Fruit fly (Drosophila melanogaster) whole organism, embryonic: ENCODE results near the gene cwo.

Experiments
- Bgb ChIP-seq: fragments of 200-800 bp; sonication (Bioruptor generic); IDR thresholded peaks from 2 replicates; pipeline ENCODE4 v1.3.6; 2022; ENCODE audit warnings: missing biosample characterization, missing genetic modification characterization; ENCODE audit not compliant: partially characterized antibody
- CG10267 ChIP-seq: fragments of 200-800 bp; sonication (Bioruptor generic); optimal IDR thresholded peaks from 2 replicates; lab custom pipeline; 2018; ENCODE audit warnings: missing biosample characterization, mild to moderate bottlenecking, missing genetic modification characterization, moderate library complexity
- CG10959 ChIP-seq: fragments of 200-800 bp; sonication (Bioruptor generic); IDR thresholded peaks from 2 replicates; pipeline ENCODE4 v1.3.6; 2022; ENCODE audit warnings: missing biosample characterization, missing genetic modification characterization
- CG12299 ChIP-seq: fragments of 200-800 bp; sonication (Bioruptor generic); optimal IDR thresholded peaks from 2 replicates; lab custom pipeline; 2018; ENCODE audit warnings: missing biosample characterization, mild to moderate bottlenecking, missing genetic modification characterization
- CG12391 ChIP-seq: fragments of 200-800 bp; sonication (Bioruptor generic); optimal IDR thresholded peaks from 3 replicates; lab custom pipeline; 2018; ENCODE audit warnings: missing biosample characterization, mild to moderate bottlenecking, missing genetic modification characterization, moderate library complexity
- CG17186 ChIP-seq: fragments of 200-800 bp; sonication (Bioruptor generic); optimal IDR thresholded peaks from 3 replicates; lab custom pipeline; 2017; ENCODE audit warnings: missing biosample characterization, missing genetic modification reagents, missing genetic modification characterization
- CG17328 ChIP-seq: fragments of 200-800 bp; sonication (Bioruptor generic); IDR thresholded peaks from 2 replicates; pipeline ENCODE4 v1.3.6; 2022; ENCODE audit warnings: missing biosample characterization, missing genetic modification characterization
- CG18262 ChIP-seq: fragments of 200-800 bp; optimal IDR thresholded peaks from 3 replicates; lab custom pipeline; 2019; ENCODE audit warnings: missing biosample characterization, mild to moderate bottlenecking, missing genetic modification characterization, moderate library complexity
- CG2199 ChIP-seq: fragments of 200-800 bp; sonication (Bioruptor generic); IDR thresholded peaks from 3 replicates; pipeline ENCODE4 v1.3.6; 2022; ENCODE audit warnings: missing biosample characterization, missing genetic modification characterization
- CG2678 ChIP-seq: fragments of 200-800 bp; sonication (Bioruptor generic); optimal IDR thresholded peaks from 3 replicates; lab custom pipeline; 2019; ENCODE audit warnings: missing biosample characterization, mild to moderate bottlenecking, missing genetic modification characterization, moderate library complexity
- CG2712 ChIP-seq: fragments of 200-800 bp; optimal IDR thresholded peaks from 3 replicates; lab custom pipeline; 2019; ENCODE audit warnings: missing biosample characterization, mild to moderate bottlenecking, missing genetic modification characterization, moderate library complexity
- CG34422 ChIP-seq: fragments of 200-800 bp; sonication (Bioruptor generic); IDR thresholded peaks from 3 replicates; pipeline ENCODE4 v1.3.6; 2022; ENCODE audit warnings: missing biosample characterization, missing genetic modification characterization
- CG6254 ChIP-seq: fragments of 200-800 bp; sonication (Bioruptor generic); optimal IDR thresholded peaks from 3 replicates; lab custom pipeline; 2017; ENCODE audit warnings: mild to moderate bottlenecking, missing biosample characterization, missing genetic modification reagents, missing genetic modification characterization
- CG6689 ChIP-seq: fragments of 200-800 bp; sonication (Bioruptor generic); IDR thresholded peaks from 2 replicates; pipeline ENCODE4 v1.3.6; 2022; ENCODE audit warnings: missing biosample characterization, missing genetic modification characterization
- CG6813 ChIP-seq: fragments of 200-800 bp; sonication (Bioruptor generic); optimal IDR thresholded peaks from 2 replicates; lab custom pipeline; 2017; ENCODE audit warnings: missing biosample characterization, missing genetic modification characterization, mild to moderate bottlenecking, moderate library complexity, missing genetic modification reagents
- CG8765 ChIP-seq: fragments of 200-800 bp; sonication (Bioruptor generic); IDR thresholded peaks from 2 replicates; pipeline ENCODE4 v1.3.6; 2022; ENCODE audit warnings: missing biosample characterization, missing genetic modification characterization
- CG8924 ChIP-seq: fragments of 200-800 bp; optimal IDR thresholded peaks from 3 replicates; lab custom pipeline; 2019; ENCODE audit warnings: missing biosample characterization, mild to moderate bottlenecking, missing genetic modification characterization, moderate library complexity
- CG9727 ChIP-seq: fragments of 200-800 bp; sonication (Bioruptor generic); optimal IDR thresholded peaks from 3 replicates; lab custom pipeline; 2017; ENCODE audit warnings: missing biosample characterization, mild to moderate bottlenecking, missing genetic modification characterization
- Chrac-16 ChIP-seq: fragments of 200-800 bp; sonication (Bioruptor generic); optimal IDR thresholded peaks from 3 replicates; lab custom pipeline; 2016; ENCODE audit warnings: missing biosample characterization, missing genetic modification characterization
- D19A ChIP-seq: fragments of 200-800 bp; optimal IDR thresholded peaks from 3 replicates; lab custom pipeline; 2019; ENCODE audit warnings: missing biosample characterization, mild to moderate bottlenecking, missing genetic modification characterization, moderate library complexity
- Dad ChIP-seq: fragments of 200-800 bp; sonication (Bioruptor generic); optimal IDR thresholded peaks from 3 replicates; lab custom pipeline; 2016; ENCODE audit warnings: missing biosample characterization, missing genetic modification characterization
- E2f1 ChIP-seq: fragments of 200-800 bp; sonication (Bioruptor generic); IDR thresholded peaks from 2 replicates; pipeline ENCODE4 v1.3.6; 2022; ENCODE audit warnings: missing biosample characterization, missing genetic modification characterization
- HHEX ChIP-seq: fragments of 200-800 bp; sonication (Bioruptor generic); optimal IDR thresholded peaks from 3 replicates; lab custom pipeline; 2017; ENCODE audit warnings: missing biosample characterization, mild to moderate bottlenecking, missing genetic modification characterization, missing genetic modification reagents
- Hand ChIP-seq: fragments of 200-800 bp; sonication (Bioruptor generic); optimal IDR thresholded peaks from 2 replicates; lab custom pipeline; 2017; ENCODE audit warnings: mild to moderate bottlenecking, missing biosample characterization, missing genetic modification reagents, missing genetic modification characterization
- HmgD ChIP-seq: fragments of 200-800 bp; sonication (Bioruptor generic); optimal IDR thresholded peaks from 3 replicates; lab custom pipeline; 2016; ENCODE audit warnings: missing biosample characterization, missing genetic modification characterization
- Jarid2 ChIP-seq: fragments of 200-800 bp; sonication (Bioruptor generic); optimal IDR thresholded peaks from 3 replicates; lab custom pipeline; 2017; ENCODE audit warnings: mild to moderate bottlenecking, missing biosample characterization, missing genetic modification reagents, missing genetic modification characterization
- Ptx1 ChIP-seq: fragments of 200-800 bp; sonication (Bioruptor generic); IDR thresholded peaks from 2 replicates; pipeline ENCODE4 v1.3.6; 2022; ENCODE audit warnings: missing biosample characterization, missing genetic modification characterization
- Ssrp ChIP-seq: fragments of 200-800 bp; sonication (Bioruptor generic); optimal IDR thresholded peaks from 2 replicates; lab custom pipeline; 2018; ENCODE audit warnings: missing biosample characterization, mild to moderate bottlenecking, missing genetic modification characterization, moderate library complexity
- Xrp1 ChIP-seq: fragments of 200-800 bp; sonication (Bioruptor generic); IDR thresholded peaks from 2 replicates; pipeline ENCODE4 v1.3.6; 2022; ENCODE audit warnings: missing biosample characterization, missing genetic modification characterization
- ara ChIP-seq: fragments of 200-800 bp; sonication (Bioruptor generic); IDR thresholded peaks from 2 replicates; pipeline ENCODE4 v1.3.6; 2022; ENCODE audit warnings: missing biosample characterization, missing genetic modification characterization
- bigmax ChIP-seq: fragments of 200-800 bp; sonication (Bioruptor generic); optimal IDR thresholded peaks from 2 replicates; lab custom pipeline; 2018; ENCODE audit warnings: missing biosample characterization, mild to moderate bottlenecking, missing genetic modification characterization
- cato ChIP-seq: fragments of 200-800 bp; sonication (Bioruptor generic); optimal IDR thresholded peaks from 2 replicates; lab custom pipeline; 2016; ENCODE audit warnings: missing biosample characterization, missing genetic modification characterization, borderline replicate concordance
- chif ChIP-seq, 2 experiments: fragments of 200-800 bp; sonication (Bioruptor generic); optimal IDR thresholded peaks; 3 replicates each; lab custom pipeline; 2016; ENCODE audit warnings: missing biosample characterization in 2 of 2, missing genetic modification characterization in 2 of 2
- dysf ChIP-seq: fragments of 200-800 bp; sonication (Bioruptor generic); IDR thresholded peaks from 3 replicates; pipeline ENCODE4 v1.3.6; 2022; ENCODE audit warnings: missing biosample characterization, missing genetic modification characterization
- ems ChIP-seq: fragments of 200-800 bp; sonication (Bioruptor generic); optimal IDR thresholded peaks from 3 replicates; lab custom pipeline; 2016; ENCODE audit warnings: missing biosample characterization, missing genetic modification characterization
- gsb-n ChIP-seq: fragments of 200-800 bp; sonication (Bioruptor generic); optimal IDR thresholded peaks from 3 replicates; lab custom pipeline; 2018; ENCODE audit warnings: missing biosample characterization, mild to moderate bottlenecking, missing genetic modification characterization
- ham ChIP-seq: fragments of 200-800 bp; sonication (Bioruptor generic); IDR thresholded peaks from 2 replicates; pipeline ENCODE4 v1.3.6; 2022; ENCODE audit warnings: missing biosample characterization, missing genetic modification characterization
- lola ChIP-seq, 3 experiments: fragments of >200 bp in 2 of 3; fragments of 200-800 bp in 1 of 3; sonication (Bioruptor generic) in 1 of 3; optimal IDR thresholded peaks; 2 replicates each; lab custom pipeline; 2017 to 2019; ENCODE audit warnings: missing biosample characterization in 3 of 3, missing genetic modification characterization in 3 of 3, mild to moderate bottlenecking in 1 of 3, moderate library complexity in 1 of 3
- nerfin-1 ChIP-seq: fragments of 200-800 bp; sonication (Bioruptor generic); optimal IDR thresholded peaks from 3 replicates; lab custom pipeline; 2019; ENCODE audit warnings: missing biosample characterization, mild to moderate bottlenecking, missing genetic modification characterization, moderate library complexity
- nmo ChIP-seq: fragments of 200-800 bp; sonication (Bioruptor generic); optimal IDR thresholded peaks from 2 replicates; lab custom pipeline; 2018; ENCODE audit warnings: missing biosample characterization, mild to moderate bottlenecking, missing genetic modification characterization, moderate library complexity
- oc ChIP-seq: fragments of 200-800 bp; sonication (Bioruptor generic); optimal IDR thresholded peaks from 2 replicates; lab custom pipeline; 2018; ENCODE audit warnings: missing biosample characterization, mild to moderate bottlenecking, missing genetic modification characterization, moderate library complexity
- otp ChIP-seq: fragments of 200-800 bp; sonication (Bioruptor generic); IDR thresholded peaks from 3 replicates; pipeline ENCODE4, ENCODE4 v1.3.6; 2022; ENCODE audit warnings: missing biosample characterization, missing genetic modification characterization
- p53 ChIP-seq: fragments of 200-800 bp; sonication (Bioruptor generic); optimal IDR thresholded peaks from 2 replicates; lab custom pipeline; 2016; ENCODE audit warnings: missing biosample characterization, missing genetic modification characterization
- prd ChIP-seq, 3 experiments: fragments of >200 bp in 2 of 3; fragments of 200-800 bp in 1 of 3; sonication (Bioruptor generic) in 1 of 3; optimal IDR thresholded peaks in 2 of 3; IDR thresholded peaks in 1 of 3; 2 replicates in 2 of 3; 3 replicates in 1 of 3; pipeline versions ENCODE4 v1.3.6 to Lab custom; 2017 to 2022; ENCODE audit warnings: missing biosample characterization in 1 of 3, missing genetic modification characterization in 1 of 3
- pros ChIP-seq: fragments of 200-800 bp; sonication (Bioruptor generic); optimal IDR thresholded peaks from 3 replicates; lab custom pipeline; 2019; ENCODE audit warnings: missing biosample characterization, mild to moderate bottlenecking, missing genetic modification characterization, moderate library complexity
- ro ChIP-seq: fragments of 200-800 bp; sonication (Bioruptor generic); IDR thresholded peaks from 2 replicates; pipeline ENCODE4 v1.3.6; 2022; ENCODE audit warnings: missing biosample characterization, missing genetic modification characterization
- tin ChIP-seq: fragments of 200-800 bp; sonication (Bioruptor generic); optimal IDR thresholded peaks from 3 replicates; lab custom pipeline; 2016; ENCODE audit warnings: missing biosample characterization, missing genetic modification characterization
- vvl ChIP-seq: fragments of 200-800 bp; sonication (Bioruptor generic); IDR thresholded peaks from 2 replicates; pipeline ENCODE4 v1.3.6; 2022; ENCODE audit warnings: missing biosample characterization, missing genetic modification characterization

Gene cwo

DNA sequence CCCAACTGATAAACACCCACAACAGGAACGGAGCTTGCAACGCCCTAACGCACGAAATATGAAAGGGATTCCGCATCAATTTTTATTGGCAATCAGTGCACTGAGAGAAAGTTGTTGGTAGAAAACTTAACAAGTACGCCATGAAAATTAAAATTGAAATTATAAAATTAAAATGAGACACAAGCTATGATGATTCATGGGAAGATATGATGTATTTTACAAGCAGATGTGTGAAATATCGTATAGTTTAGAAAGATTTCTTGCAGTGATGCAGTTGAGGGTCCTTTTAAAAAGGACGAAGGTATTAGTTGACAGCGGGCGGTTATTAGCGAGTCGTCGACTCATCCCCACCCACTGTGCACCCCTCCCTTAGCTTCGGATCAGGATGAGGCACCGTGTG lies 17.6 kb upstream of the cwo start (continued):
- TF ChIP-seq CG34422 = peak; percentile 33; the same call in 1 of the 3 replicates
- peak; percentile 61 for TF ChIP-seq CG18262
- TF ChIP-seq ara (GFP tag; lab: Robert Waterston, UW) = peak; percentile 59
- TF ChIP-seq lola (GFP tag; optimal IDR thresholded peaks at IDR 0.05; lab: Kevin White, UChicago) = peak in 1 of 3 experiments; percentile 68
- peak; percentile 23; the same call in 1 of the 3 replicates for TF ChIP-seq dysf (GFP tag; lab: Robert Waterston, UW)
- no peak for TF ChIP-seq HmgD
- TF ChIP-seq prd (optimal IDR thresholded peaks at IDR 0.05; lab: Kevin White, UChicago) = no peak
- TF ChIP-seq prd (GFP tag; IDR thresholded peaks at IDR 0.05; lab: Robert Waterston, UW) = peak; percentile 80; the same call in 2 of the 3 replicates
- TF ChIP-seq E2f1 = peak; percentile 35; the same call in 1 of the 2 replicates
- TF ChIP-seq bigmax (GFP tag; lab: Kevin White, UChicago) = no peak
- peak; percentile 35 for TF ChIP-seq CG12391 (tag; lab: Kevin White, UChicago)
- no peak for TF ChIP-seq Dad (GFP tag; lab: Kevin White, UChicago)
- TF ChIP-seq otp (GFP tag; lab: Robert Waterston, UW) = 0 out of 3 replicates have a peak, but pooled peaks have one; percentile 15
- 0 out of 2 replicates have a peak, but pooled peaks have one; percentile 26 for TF ChIP-seq vvl (GFP tag; lab: Robert Waterston, UW)
- TF ChIP-seq nmo = peak; percentile 43
- peak; percentile 40 for TF ChIP-seq CG6254 (GFP tag; lab: Kevin White, UChicago)
- TF ChIP-seq Bgb (GFP tag; lab: Robert Waterston, UW) = no peak
- TF ChIP-seq Ssrp (tag; lab: Kevin White, UChicago) = peak; percentile 31
- TF ChIP-seq CG8924 = no peak
- no peak for TF ChIP-seq Hand (GFP tag; lab: Kevin White, UChicago)
- TF ChIP-seq CG2199 (GFP tag; lab: Robert Waterston, UW) = no peak
- TF ChIP-seq p53 (GFP tag; lab: Kevin White, UChicago) = no peak
- TF ChIP-seq gsb-n (tag; lab: Kevin White, UChicago) = peak; percentile 40
- peak; percentile 27; the same call in 1 of the 2 replicates for TF ChIP-seq CG10959 (GFP tag; lab: Robert Waterston, UW)
- TF ChIP-seq CG6813 (GFP tag; lab: Kevin White, UChicago) = peak; percentile 15
- 0 out of 2 replicates have a peak, but pooled peaks have one; percentile 22 for TF ChIP-seq CG17328 (GFP tag; lab: Robert Waterston, UW)
- peak; percentile 63 for TF ChIP-seq Xrp1 (GFP tag; lab: Robert Waterston, UW)
- TF ChIP-seq Chrac-16 = no peak
- TF ChIP-seq HHEX (GFP tag; lab: Kevin White, UChicago) = no peak
- TF ChIP-seq nerfin-1 (tag; lab: Kevin White, UChicago) = peak; percentile 61
- TF ChIP-seq CG12299 (tag; lab: Kevin White, UChicago) = no peak
- no peak for TF ChIP-seq Jarid2
- TF ChIP-seq ham (GFP tag; lab: Robert Waterston, UW) = no peak
- TF ChIP-seq chif (GFP tag; optimal IDR thresholded peaks at IDR 0.05; lab: Kevin White, UChicago) = peak in 1 of 2 experiments; percentile 19
- no peak for TF ChIP-seq ems (GFP tag; lab: Kevin White, UChicago)
- no peak for TF ChIP-seq cato (GFP tag; lab: Kevin White, UChicago)
- TF ChIP-seq ro (GFP tag; lab: Robert Waterston, UW) = no peak
- TF ChIP-seq CG2678 = no peak
- TF ChIP-seq oc = peak; percentile 52
- TF ChIP-seq Ptx1 (GFP tag; lab: Robert Waterston, UW) = peak; percentile 20; the same call in 1 of the 2 replicates
- TF ChIP-seq CG10267 = peak; percentile 43
- no peak for TF ChIP-seq CG17186 (GFP tag; lab: Kevin White, UChicago)
- peak; percentile 32; the same call in 1 of the 2 replicates for TF ChIP-seq CG6689 (GFP tag; lab: Robert Waterston, UW)
- peak; percentile 42 for TF ChIP-seq tin (GFP tag; lab: Kevin White, UChicago)
- TF ChIP-seq CG9727 (GFP tag; lab: Kevin White, UChicago) = peak; percentile 33
- no peak; the same call in 1 of the 2 replicates for TF ChIP-seq CG8765 (GFP tag; lab: Robert Waterston, UW)
- no peak for TF ChIP-seq CG2712 (tag; lab: Kevin White, UChicago)
- TF ChIP-seq pros (GFP tag; lab: Kevin White, UChicago) = peak; percentile 29
- TF ChIP-seq D19A = peak; percentile 26
